Fruit fly (Drosophila melanogaster) whole organism, wandering third instar larva: ENCODE measurements around the gene CG6310.
A peak's percentile ranks its signal among the peaks of the same experiment; 100 is the strongest.

Source experiments
- Abd-B ChIP-seq: fragments of >200 bp; optimal IDR thresholded peaks from 2 replicates; lab custom pipeline; 2017; ENCODE audit warnings: missing biosample characterization, missing genetic modification characterization
- CG32264 ChIP-seq: fragments of 200-800 bp; sonication (Bioruptor generic); optimal IDR thresholded peaks from 2 replicates; lab custom pipeline; 2016; ENCODE audit warnings: missing biosample characterization, missing genetic modification characterization
- CG9705 ChIP-seq: fragments of 200-800 bp; sonication (Bioruptor generic); optimal IDR thresholded peaks from 2 replicates; lab custom pipeline; 2018; ENCODE audit warnings: missing biosample characterization, mild to moderate bottlenecking, missing genetic modification characterization
- Dfd ChIP-seq: fragments of >200 bp; optimal IDR thresholded peaks from 2 replicates; lab custom pipeline; 2017; ENCODE audit warnings: missing biosample characterization, missing genetic modification characterization
- Dif ChIP-seq: fragments of 200-275, 200-300 bp; sonication (Bioruptor generic); optimal IDR thresholded peaks from 2 replicates; lab custom pipeline; 2018; ENCODE audit warnings: missing biosample characterization, missing genetic modification characterization; ENCODE audit not compliant: partially characterized antibody
- GATAd ChIP-seq: sonication (Bioruptor generic); optimal IDR thresholded peaks from 2 replicates; lab custom pipeline; 2016; ENCODE audit warnings: missing biosample characterization, missing genetic modification characterization
- HLH106 ChIP-seq: fragments of 200-800 bp; optimal IDR thresholded peaks from 3 replicates; lab custom pipeline; 2019; ENCODE audit warnings: missing biosample characterization, mild to moderate bottlenecking, missing genetic modification characterization, moderate library complexity
- Hnf4 ChIP-seq: fragments of 200-800 bp; sonication (Bioruptor generic); optimal IDR thresholded peaks from 2 replicates; lab custom pipeline; 2016; ENCODE audit warnings: missing biosample characterization, mild to moderate bottlenecking, missing genetic modification characterization
- Hr78 ChIP-seq: fragments of >200 bp; optimal IDR thresholded peaks from 2 replicates; lab custom pipeline; 2017; ENCODE audit warnings: missing biosample characterization, missing genetic modification characterization
- Hr83 ChIP-seq: fragments of 200-300 bp; sonication (Bioruptor generic); optimal IDR thresholded peaks from 2 replicates; lab custom pipeline; 2016; ENCODE audit warnings: missing biosample characterization, mild to moderate bottlenecking, missing genetic modification characterization, moderate library complexity; ENCODE audit not compliant: poor library complexity, severe bottlenecking
- Jra ChIP-seq: sonication (Bioruptor generic); optimal IDR thresholded peaks from 2 replicates; lab custom pipeline; 2016; ENCODE audit warnings: missing biosample characterization, missing genetic modification characterization
- Mio ChIP-seq: sonication (Bioruptor generic); optimal IDR thresholded peaks from 2 replicates; lab custom pipeline; 2016; ENCODE audit warnings: missing biosample characterization, missing genetic modification characterization
- Myc ChIP-seq: fragments of >200 bp; optimal IDR thresholded peaks from 2 replicates; lab custom pipeline; 2017
- N ChIP-seq: fragments of >200 bp; optimal IDR thresholded peaks from 2 replicates; lab custom pipeline; 2018; ENCODE audit warnings: missing biosample characterization, missing external identifiers, missing genetic modification characterization
- OdsH ChIP-seq: fragments of 200-800 bp; sonication (Bioruptor generic); optimal IDR thresholded peaks from 2 replicates; lab custom pipeline; 2016; ENCODE audit warnings: missing biosample characterization, mild to moderate bottlenecking, missing genetic modification characterization
- Rel ChIP-seq, 2 experiments: fragments of 200-800 bp; sonication (Bioruptor generic) in 1 of 2; optimal IDR thresholded peaks; 2 replicates in 1 of 2; 3 replicates in 1 of 2; lab custom pipeline; 2016 to 2019; ENCODE audit warnings: mild to moderate bottlenecking in 2 of 2, missing biosample characterization in 2 of 2, missing genetic modification characterization in 2 of 2, moderate library complexity in 1 of 2
- Sp1 ChIP-seq: fragments of 200-800 bp; sonication (Bioruptor generic); optimal IDR thresholded peaks from 3 replicates; lab custom pipeline; 2019; ENCODE audit warnings: missing biosample characterization, mild to moderate bottlenecking, missing genetic modification characterization, moderate library complexity
- Vsx2 ChIP-seq: fragments of 200-300, 225-300 bp; sonication (Bioruptor generic); optimal IDR thresholded peaks from 2 replicates; lab custom pipeline; 2018; ENCODE audit warnings: missing biosample characterization, missing genetic modification characterization; ENCODE audit not compliant: partially characterized antibody
- br ChIP-seq: fragments of 200-800 bp; sonication (Bioruptor generic); optimal IDR thresholded peaks from 2 replicates; lab custom pipeline; 2016; ENCODE audit warnings: missing biosample characterization, missing genetic modification characterization
- brk ChIP-seq: fragments of 200-800 bp; sonication (Bioruptor generic); optimal IDR thresholded peaks from 2 replicates; lab custom pipeline; 2016; ENCODE audit warnings: missing biosample characterization, mild to moderate bottlenecking, missing genetic modification characterization
- dl ChIP-seq, 2 experiments: fragments of 175-275, 200-275 bp in 1 of 2; fragments of 200-275 bp in 1 of 2; sonication (Bioruptor generic); optimal IDR thresholded peaks; lab custom pipeline; 2018; ENCODE audit warnings: mild to moderate bottlenecking in 2 of 2, missing biosample characterization in 2 of 2, missing genetic modification characterization in 2 of 2, moderate library complexity in 2 of 2; ENCODE audit not compliant: partially characterized antibody in 2 of 2, insufficient read depth in 1 of 2
- dmrt93B ChIP-seq: fragments of 200-800 bp; sonication (Bioruptor generic); optimal IDR thresholded peaks from 2 replicates; lab custom pipeline; 2018; ENCODE audit warnings: missing biosample characterization, mild to moderate bottlenecking, missing genetic modification characterization
- dsf ChIP-seq: sonication (Bioruptor generic); optimal IDR thresholded peaks from 2 replicates; lab custom pipeline; 2016; ENCODE audit warnings: missing biosample characterization, missing genetic modification characterization, borderline replicate concordance
- ey ChIP-seq: fragments of 200-800 bp; sonication (Bioruptor generic); optimal IDR thresholded peaks from 2 replicates; lab custom pipeline; 2016; ENCODE audit warnings: missing biosample characterization, missing genetic modification characterization
- foxo ChIP-seq, 2 experiments: fragments of 200-800 bp; sonication (Bioruptor generic); optimal IDR thresholded peaks; 2 replicates in 1 of 2; 3 replicates in 1 of 2; lab custom pipeline; 2016 to 2017; ENCODE audit warnings: missing biosample characterization in 2 of 2, missing genetic modification characterization in 2 of 2
- fru ChIP-seq: fragments of 200-800 bp; sonication (Bioruptor generic); optimal IDR thresholded peaks from 3 replicates; lab custom pipeline; 2016; ENCODE audit warnings: missing biosample characterization, mild to moderate bottlenecking, missing genetic modification characterization
- h ChIP-seq: fragments of 200-800 bp; sonication (Bioruptor generic); optimal IDR thresholded peaks from 3 replicates; lab custom pipeline; 2016; ENCODE audit warnings: missing biosample characterization, mild to moderate bottlenecking, missing genetic modification characterization
- jim ChIP-seq: fragments of 175-275, 200-325 bp; sonication (Bioruptor generic); optimal IDR thresholded peaks from 2 replicates; lab custom pipeline; 2016; ENCODE audit warnings: missing biosample characterization, mild to moderate bottlenecking, missing genetic modification characterization
- lola ChIP-seq: fragments of >200 bp; optimal IDR thresholded peaks from 2 replicates; lab custom pipeline; 2017; ENCODE audit warnings: missing biosample characterization, missing genetic modification characterization
- pan ChIP-seq: fragments of >200 bp; optimal IDR thresholded peaks from 2 replicates; lab custom pipeline; 2017
- psq ChIP-seq: fragments of 200-800 bp; sonication (Bioruptor generic); optimal IDR thresholded peaks from 3 replicates; lab custom pipeline; 2017; ENCODE audit warnings: missing biosample characterization, mild to moderate bottlenecking, missing genetic modification characterization, moderate library complexity
- rgr ChIP-seq: fragments of 200-800 bp; sonication (Bioruptor generic); optimal IDR thresholded peaks from 3 replicates; lab custom pipeline; 2016; ENCODE audit warnings: missing biosample characterization, mild to moderate bottlenecking, missing genetic modification characterization
- sage ChIP-seq: fragments of 200-800 bp; sonication (Bioruptor generic); optimal IDR thresholded peaks from 2 replicates; lab custom pipeline; 2016; ENCODE audit warnings: missing biosample characterization, mild to moderate bottlenecking, missing genetic modification characterization
- sv ChIP-seq: fragments of 200-800 bp; sonication (Bioruptor generic); optimal IDR thresholded peaks from 3 replicates; lab custom pipeline; 2016; ENCODE audit warnings: missing biosample characterization, missing genetic modification characterization
- tai ChIP-seq: sonication (Bioruptor generic); optimal IDR thresholded peaks from 2 replicates; lab custom pipeline; 2016; ENCODE audit warnings: missing biosample characterization, missing genetic modification characterization
- woc ChIP-seq: sonication (Bioruptor generic); optimal IDR thresholded peaks from 2 replicates; lab custom pipeline; 2016; ENCODE audit warnings: missing biosample characterization, mild to moderate bottlenecking, missing genetic modification characterization

The CG6310 gene

dm6 chr3L:11046559-11046958 is 23.1 kb downstream of the CG6310 start:
- TF ChIP-seq Hr83 (GFP tag; lab: Kevin White, UChicago) (no peak), Dfd (GFP tag; lab: Kevin White, UChicago) (peak; percentile 82), jim (no peak), OdsH (GFP tag; lab: Kevin White, UChicago) (no peak), Vsx2 (no peak), br (GFP tag; lab: Kevin White, UChicago) (no peak), Mio (GFP tag; lab: Kevin White, UChicago) (no peak)

dm6 chr3L:11045009-11045408 is 24.7 kb downstream of the CG6310 start:
- TF ChIP-seq Dfd (GFP tag; lab: Kevin White, UChicago): no peak
- TF ChIP-seq rgr (GFP tag; lab: Kevin White, UChicago): no peak

- TF ChIP-seq sv: no peak
- TF ChIP-seq GATAd: no peak
- TF ChIP-seq woc (GFP tag; lab: Kevin White, UChicago): no peak
Measured at dm6 chr3L:11043650-11044049, 26.0 kb downstream of the CG6310 start.

dm6 chr3L:11041193-11041592 is 28.5 kb downstream of the CG6310 start:
- no peak for TF ChIP-seq woc (GFP tag; lab: Kevin White, UChicago)
- peak; percentile 13 for TF ChIP-seq Myc (lab: Kevin White, UChicago)
- TF ChIP-seq Sp1 (GFP tag; lab: Kevin White, UChicago): no peak

- TF ChIP-seq Sp1 (GFP tag; lab: Kevin White, UChicago) (no peak), jim (no peak), pan (lab: Kevin White, UChicago) (no peak), Dfd (GFP tag; lab: Kevin White, UChicago) (no peak), Mio (GFP tag; lab: Kevin White, UChicago) (no peak), fru (no peak), woc (GFP tag; lab: Kevin White, UChicago) (no peak), tai (no peak), CG32264 (GFP tag; lab: Kevin White, UChicago) (no peak), foxo (GFP tag; optimal IDR thresholded peaks at IDR 0.05; lab: Kevin White, UChicago) (no peak), lola (no peak), dsf (GFP tag; lab: Kevin White, UChicago) (no peak), Dif (GFP tag; lab: Kevin White, UChicago) (no peak), GATAd (no peak), N (GFP tag; lab: Kevin White, UChicago) (no peak), HLH106 (tag; lab: Kevin White, UChicago) (no peak), Hr78 (GFP tag; lab: Kevin White, UChicago) (no peak), psq (GFP tag; lab: Kevin White, UChicago) (no peak), rgr (GFP tag; lab: Kevin White, UChicago) (no peak)
- TF ChIP-seq, all 38 proteins: peak for 0
Measured at dm6 chr3L:11035039-11035438, 34.6 kb downstream of the CG6310 start.

dm6 chr3L:11033327-11033975 is 36.2 kb downstream of the CG6310 start:
- TF ChIP-seq woc (GFP tag; lab: Kevin White, UChicago) (peak; percentile 72), dsf (GFP tag; lab: Kevin White, UChicago) (no peak), ey (GFP tag; lab: Kevin White, UChicago) (peak; percentile 57), CG32264 (GFP tag; lab: Kevin White, UChicago) (no peak), sage (GFP tag; lab: Kevin White, UChicago) (peak; percentile 51), rgr (GFP tag; lab: Kevin White, UChicago) (peak; percentile 75), Abd-B (GFP tag; lab: Kevin White, UChicago) (no peak), fru (peak; percentile 78), brk (GFP tag; lab: Kevin White, UChicago) (peak; percentile 72), Jra (GFP tag; lab: Kevin White, UChicago) (peak; percentile 18), jim (no peak), OdsH (GFP tag; lab: Kevin White, UChicago) (peak; percentile 70), Hr78 (GFP tag; lab: Kevin White, UChicago) (no peak), psq (GFP tag; lab: Kevin White, UChicago) (peak; percentile 61), h (GFP tag; lab: Kevin White, UChicago) (peak; percentile 83), Hnf4 (peak; percentile 62), Dif (GFP tag; lab: Kevin White, UChicago) (no peak), Dfd (GFP tag; lab: Kevin White, UChicago) (no peak), dl (GFP tag; optimal IDR thresholded peaks at IDR 0.05; lab: Kevin White, UChicago; ENCODE audit: insufficient read depth in 1 of 2, partially characterized antibody in 2 of 2) (no peak), sv (no peak), dmrt93B (GFP tag; lab: Kevin White, UChicago) (peak; percentile 32), Vsx2 (no peak), foxo (GFP tag; optimal IDR thresholded peaks at IDR 0.05; lab: Kevin White, UChicago) (peak in 1 of 2 experiments; percentile 72), CG9705 (GFP tag; lab: Kevin White, UChicago) (peak; percentile 12), HLH106 (tag; lab: Kevin White, UChicago) (peak; percentile 76), Rel (GFP tag; optimal IDR thresholded peaks at IDR 0.05; lab: Kevin White, UChicago) (no peak), Rel (tag; optimal IDR thresholded peaks at IDR 0.05; lab: Kevin White, UChicago) (peak; percentile 6), Mio (GFP tag; lab: Kevin White, UChicago) (no peak), br (GFP tag; lab: Kevin White, UChicago) (peak; percentile 71)
